Worm (Caenorhabditis elegans) whole organism, young adult: ENCODE data around the gene C50F7.5.

Source experiments
- aptf-3 ChIP-seq: fragments of 200-800 bp; sonication (Bioruptor generic); IDR thresholded peaks from 2 replicates; pipeline ENCODE4 v1.3.6; 2022; ENCODE audit warnings: missing genetic modification characterization, missing compliant biosample characterization
- attf-5 ChIP-seq: fragments of 200-800 bp; sonication (Bioruptor generic); optimal IDR thresholded peaks from 2 replicates; lab custom pipeline; 2018; ENCODE audit warnings: mild to moderate bottlenecking, missing genetic modification characterization, missing compliant biosample characterization
- ceh-40 ChIP-seq: fragments of 200-800 bp; sonication (Bioruptor generic); IDR thresholded peaks from 2 replicates; pipeline ENCODE4 v1.3.6; 2022; ENCODE audit warnings: missing genetic modification characterization, missing compliant biosample characterization
- egrh-3 ChIP-seq: fragments of 200-800 bp; sonication (Bioruptor generic); IDR thresholded peaks from 2 replicates; pipeline ENCODE4 v1.3.6; 2022; ENCODE audit warnings: missing genetic modification reagents, missing genetic modification characterization, missing compliant biosample characterization
- ekl-4 ChIP-seq: fragments of 200-800 bp; sonication (Bioruptor generic); IDR thresholded peaks from 2 replicates; pipeline ENCODE4 v1.3.6; 2022; ENCODE audit warnings: missing genetic modification reagents, missing genetic modification characterization, missing compliant biosample characterization
- ets-4 ChIP-seq: fragments of 200-800 bp; sonication (Bioruptor generic); optimal IDR thresholded peaks from 2 replicates; lab custom pipeline; 2018; ENCODE audit warnings: mild to moderate bottlenecking, missing genetic modification characterization, missing compliant biosample characterization
- madf-8 ChIP-seq: fragments of 200-800 bp; sonication (Bioruptor generic); conservative IDR thresholded peaks from 2 replicates; pipeline ENCODE4 v1.3.6; 2022; ENCODE audit warnings: missing genetic modification reagents, missing genetic modification characterization, missing compliant biosample characterization
- pbrm-1 ChIP-seq: fragments of 200-800 bp; sonication (Bioruptor generic); IDR thresholded peaks from 2 replicates; pipeline ENCODE4 v1.3.6; 2022; ENCODE audit warnings: missing genetic modification reagents, missing genetic modification characterization, missing compliant biosample characterization
- pha-4 ChIP-seq: fragments of 150-350 bp; sonication (generic microtip); optimal IDR thresholded peaks from 2 replicates; lab custom pipeline; 2014; ENCODE audit warnings: missing biosample characterization, missing genetic modification reagents, missing genetic modification characterization
- snpc-4 ChIP-seq, 5 experiments: fragments of 150-350 bp in 1 of 5; sonication (generic microtip) in 4 of 5; optimal IDR thresholded peaks; 2 replicates each; lab custom pipeline; 2014 to 2018; ENCODE audit warnings: missing genetic modification characterization in 5 of 5, missing biosample characterization in 3 of 5, antibody characterized with exemption in 2 of 5, mild to moderate bottlenecking in 2 of 5, missing compliant biosample characterization in 2 of 5, missing genotype in 2 of 5, moderate library complexity in 2 of 5, missing genetic modification reagents in 1 of 5
- unc-62 ChIP-seq: fragments of 150-350 bp; optimal IDR thresholded peaks from 2 replicates; lab custom pipeline; 2014; ENCODE audit warnings: missing biosample characterization, missing genetic modification reagents, missing genetic modification characterization
- ztf-18 ChIP-seq: sonication (generic microtip); optimal IDR thresholded peaks from 2 replicates; lab custom pipeline; 2016; ENCODE audit warnings: missing genotype, mild to moderate bottlenecking, missing genetic modification characterization, missing compliant biosample characterization

DNA sequence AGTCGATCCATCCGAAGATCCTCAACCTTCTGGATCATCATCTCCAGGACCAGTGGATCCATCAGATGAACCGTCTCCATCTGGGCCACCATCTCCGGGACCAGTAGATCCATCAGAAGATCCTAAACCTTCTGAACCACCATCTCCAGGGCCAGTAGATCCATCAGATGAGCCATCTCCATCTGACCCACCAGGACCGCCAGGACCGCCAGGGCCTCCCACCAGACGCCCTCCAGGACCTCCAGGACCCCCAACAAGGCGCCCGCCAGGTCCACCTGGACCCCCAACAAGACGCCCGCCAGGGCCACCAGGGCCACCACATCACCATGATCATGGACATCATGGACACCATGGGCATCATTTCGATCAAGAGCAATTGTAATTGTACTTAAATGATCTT is 739 bp downstream of the C50F7.5 start:
- TF ChIP-seq pha-4 (tag; lab: Kevin White, UChicago) (no peak), attf-5 (no peak), egrh-3 (GFP tag; lab: Robert Waterston, UW) (peak; percentile 86; the same call in 1 of the 2 replicates), ceh-40 (GFP tag; lab: Robert Waterston, UW) (no peak), ekl-4 (no peak), snpc-4 (GFP tag; optimal IDR thresholded peaks at IDR 0.05; lab: Kevin White, UChicago) (no peak), snpc-4 (tag; optimal IDR thresholded peaks at IDR 0.05; lab: Kevin White, UChicago) (no peak), ets-4 (GFP tag; lab: Kevin White, UChicago) (no peak), unc-62 (GFP tag; lab: Kevin White, UChicago) (no peak), aptf-3 (GFP tag; lab: Robert Waterston, UW) (no peak), ztf-18 (tag; lab: Kevin White, UChicago) (no peak), madf-8 (no peak), pbrm-1 (GFP tag; lab: Robert Waterston, UW) (no peak)
